Fruit fly (Drosophila melanogaster) whole organism, wandering third instar larva: ENCODE measurements around the gene CG3568.

Experiments
- Rel ChIP-seq, 2 experiments: fragments of 200-800 bp; sonication (Bioruptor generic) in 1 of 2; optimal IDR thresholded peaks; 2 replicates in 1 of 2; 3 replicates in 1 of 2; lab custom pipeline; 2016 to 2019; ENCODE audit warnings: mild to moderate bottlenecking in 2 of 2, missing biosample characterization in 2 of 2, missing genetic modification characterization in 2 of 2, moderate library complexity in 1 of 2
- fru ChIP-seq: fragments of 200-800 bp; sonication (Bioruptor generic); optimal IDR thresholded peaks from 3 replicates; lab custom pipeline; 2016; ENCODE audit warnings: missing biosample characterization, mild to moderate bottlenecking, missing genetic modification characterization

CG3568 gene

DNA sequence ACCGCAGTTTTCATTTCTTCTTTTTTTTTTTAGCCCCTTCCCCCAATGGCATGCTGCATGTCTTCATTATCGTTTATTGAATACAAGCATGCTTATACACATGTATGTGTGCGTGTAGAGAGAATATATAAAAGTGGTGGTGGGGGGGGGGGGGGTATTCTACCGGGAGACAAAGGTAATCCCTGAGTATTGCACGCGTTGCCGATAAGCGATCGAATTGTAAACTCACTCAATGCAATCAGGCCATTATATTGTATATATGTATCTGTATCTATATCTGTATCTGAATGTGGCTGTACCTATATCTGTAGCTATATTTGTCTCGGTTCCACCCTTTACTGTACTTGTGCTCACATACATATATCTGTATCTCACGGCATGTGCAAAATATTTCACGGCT is 49.8 kb downstream of the CG3568 start:
- no peak for TF ChIP-seq Rel (GFP tag; optimal IDR thresholded peaks at IDR 0.05; lab: Kevin White, UChicago)
- peak; percentile 53 for TF ChIP-seq Rel (tag; optimal IDR thresholded peaks at IDR 0.05; lab: Kevin White, UChicago)
- no peak for TF ChIP-seq fru (GFP tag; lab: Kevin White, UChicago)
